Fruit fly (Drosophila melanogaster) whole organism, prepupa: ENCODE measurements around the gene Bub3.

ENCODE experiments used
- Blimp-1 ChIP-seq: fragments of 200-800 bp; sonication (Bioruptor generic); optimal IDR thresholded peaks from 3 replicates; lab custom pipeline; 2017; ENCODE audit warnings: missing biosample characterization, missing genetic modification characterization, mild to moderate bottlenecking, moderate library complexity, missing genetic modification reagents
- CG10631 ChIP-seq: fragments of 200-800 bp; sonication (Bioruptor generic); optimal IDR thresholded peaks from 2 replicates; lab custom pipeline; 2016; ENCODE audit warnings: missing biosample characterization, missing genetic modification characterization
- CG10669 ChIP-seq: fragments of 200-800 bp; sonication (Bioruptor generic); optimal IDR thresholded peaks from 3 replicates; lab custom pipeline; 2018; ENCODE audit warnings: missing biosample characterization, mild to moderate bottlenecking, missing genetic modification characterization, moderate library complexity
- CG11762 ChIP-seq: fragments of 200-800 bp; sonication (Bioruptor generic); optimal IDR thresholded peaks from 3 replicates; lab custom pipeline; 2016; ENCODE audit warnings: missing biosample characterization, missing genetic modification characterization; ENCODE audit not compliant: insufficient read depth
- CG11902 ChIP-seq: fragments of 200-800 bp; sonication (Bioruptor generic); optimal IDR thresholded peaks from 3 replicates; lab custom pipeline; 2016; ENCODE audit warnings: missing biosample characterization, missing genetic modification characterization
- CG15336 ChIP-seq: fragments of 200-800 bp; sonication (Bioruptor generic); IDR thresholded peaks from 2 replicates; pipeline ENCODE4 v1.3.6; 2022; ENCODE audit warnings: missing biosample characterization, missing genetic modification characterization
- CG32006 ChIP-seq: fragments of 200-800 bp; sonication (Bioruptor generic); optimal IDR thresholded peaks from 3 replicates; lab custom pipeline; 2017; ENCODE audit warnings: missing biosample characterization, mild to moderate bottlenecking, missing genetic modification characterization
- CG34406 ChIP-seq: fragments of 200-800 bp; sonication (Bioruptor generic); optimal IDR thresholded peaks from 3 replicates; lab custom pipeline; 2016; ENCODE audit warnings: missing biosample characterization, missing genetic modification characterization
- CG3919 ChIP-seq: fragments of 200-800 bp; sonication (Bioruptor generic); optimal IDR thresholded peaks from 3 replicates; lab custom pipeline; 2016; ENCODE audit warnings: missing biosample characterization, missing genetic modification characterization
- CG4318 ChIP-seq: fragments of 200-800 bp; sonication (Bioruptor generic); optimal IDR thresholded peaks from 3 replicates; lab custom pipeline; 2017; ENCODE audit warnings: missing biosample characterization, mild to moderate bottlenecking, missing genetic modification characterization
- CG6163 ChIP-seq: fragments of 200-800 bp; sonication (Bioruptor generic); IDR thresholded peaks from 3 replicates; pipeline ENCODE4 v1.3.6; 2022; ENCODE audit warnings: missing biosample characterization, missing genetic modification characterization
- CG6276 ChIP-seq: fragments of 200-800 bp; sonication (Bioruptor generic); optimal IDR thresholded peaks from 2 replicates; lab custom pipeline; 2017; ENCODE audit warnings: missing biosample characterization, mild to moderate bottlenecking, missing genetic modification characterization
- CG6808 ChIP-seq: fragments of 200-800 bp; sonication (Bioruptor generic); optimal IDR thresholded peaks from 3 replicates; lab custom pipeline; 2017; ENCODE audit warnings: missing biosample characterization, missing genetic modification characterization, mild to moderate bottlenecking, moderate library complexity, missing genetic modification reagents
- CG6854 ChIP-seq: fragments of 200-800 bp; sonication (Bioruptor generic); optimal IDR thresholded peaks from 2 replicates; lab custom pipeline; 2017; ENCODE audit warnings: missing biosample characterization, mild to moderate bottlenecking, missing genetic modification characterization
- CG7368 ChIP-seq: fragments of 200-800 bp; sonication (Bioruptor generic); optimal IDR thresholded peaks from 3 replicates; lab custom pipeline; 2016; ENCODE audit warnings: missing biosample characterization, missing genetic modification characterization
- CG8119 ChIP-seq: fragments of 200-800 bp; sonication (Bioruptor generic); IDR thresholded peaks from 3 replicates; pipeline ENCODE4 v1.3.6; 2022; ENCODE audit warnings: missing biosample characterization, missing genetic modification characterization
- CG8632 ChIP-seq: fragments of 200-800 bp; sonication (Bioruptor generic); optimal IDR thresholded peaks from 3 replicates; lab custom pipeline; 2016; ENCODE audit warnings: missing biosample characterization, missing genetic modification characterization
- Eip78C ChIP-seq: fragments of 200-800 bp; sonication (Bioruptor generic); peaks from one replicate; lab custom pipeline; 2016; ENCODE audit warnings: missing biosample characterization, missing genetic modification characterization
- Ets21C ChIP-seq: fragments of 200-800 bp; sonication (Bioruptor generic); optimal IDR thresholded peaks from 3 replicates; lab custom pipeline; 2016; ENCODE audit warnings: missing biosample characterization, missing genetic modification characterization
- Ets96B ChIP-seq: fragments of 200-800 bp; optimal IDR thresholded peaks from 2 replicates; lab custom pipeline; 2019; ENCODE audit warnings: missing biosample characterization, mild to moderate bottlenecking, missing genetic modification characterization, moderate library complexity
- Hr4 ChIP-seq: fragments of 200-800 bp; sonication (Bioruptor generic); optimal IDR thresholded peaks from 3 replicates; lab custom pipeline; 2016; ENCODE audit warnings: missing biosample characterization, missing genetic modification characterization
- Lpt ChIP-seq: fragments of 200-800 bp; sonication (Bioruptor generic); optimal IDR thresholded peaks from 3 replicates; lab custom pipeline; 2016; ENCODE audit warnings: missing biosample characterization, missing genetic modification characterization
- Met ChIP-seq: fragments of 200-800 bp; sonication (Bioruptor generic); optimal IDR thresholded peaks from 3 replicates; lab custom pipeline; 2016; ENCODE audit warnings: missing biosample characterization, missing genetic modification characterization
- OdsH ChIP-seq: fragments of 200-800 bp; sonication (Bioruptor generic); optimal IDR thresholded peaks from 3 replicates; lab custom pipeline; 2016; ENCODE audit warnings: missing biosample characterization, missing genetic modification characterization
- Sox102F ChIP-seq: fragments of 200-800 bp; sonication (Bioruptor generic); optimal IDR thresholded peaks from 2 replicates; lab custom pipeline; 2016; ENCODE audit warnings: missing biosample characterization, mild to moderate bottlenecking, missing genetic modification characterization
- Sox15 ChIP-seq: fragments of 200-800 bp; sonication (Bioruptor generic); optimal IDR thresholded peaks from 3 replicates; lab custom pipeline; 2016; ENCODE audit warnings: missing biosample characterization, missing genetic modification characterization
- achi ChIP-seq: fragments of 200-800 bp; sonication (Bioruptor generic); optimal IDR thresholded peaks from 3 replicates; lab custom pipeline; 2016; ENCODE audit warnings: missing biosample characterization, missing genetic modification characterization
- acj6 ChIP-seq: fragments of 200-800 bp; sonication (Bioruptor generic); optimal IDR thresholded peaks from 3 replicates; lab custom pipeline; 2016; ENCODE audit warnings: missing biosample characterization, missing genetic modification characterization
- cyc ChIP-seq: fragments of 200-800 bp; sonication (Bioruptor generic); optimal IDR thresholded peaks from 3 replicates; lab custom pipeline; 2016; ENCODE audit warnings: missing biosample characterization, missing genetic modification characterization
- dsx ChIP-seq: fragments of 200-800 bp; optimal IDR thresholded peaks from 3 replicates; lab custom pipeline; 2019; ENCODE audit warnings: missing biosample characterization, mild to moderate bottlenecking, missing genetic modification characterization, moderate library complexity; ENCODE audit not compliant: poor library complexity, severe bottlenecking
- eg ChIP-seq: fragments of 200-800 bp; sonication (Bioruptor generic); IDR thresholded peaks from 3 replicates; pipeline ENCODE4 v1.3.6; 2022; ENCODE audit warnings: missing biosample characterization, missing genetic modification characterization
- esn ChIP-seq: fragments of 200-800 bp; sonication (Bioruptor generic); optimal IDR thresholded peaks from 2 replicates; lab custom pipeline; 2016; ENCODE audit warnings: missing biosample characterization, mild to moderate bottlenecking, missing genetic modification characterization, moderate library complexity
- fd59A ChIP-seq: fragments of 200-800 bp; sonication (Bioruptor generic); optimal IDR thresholded peaks from 2 replicates; lab custom pipeline; 2017; ENCODE audit warnings: missing biosample characterization, mild to moderate bottlenecking, missing genetic modification characterization, missing genetic modification reagents
- fd85E ChIP-seq: fragments of 200-800 bp; sonication (Bioruptor generic); optimal IDR thresholded peaks from 3 replicates; lab custom pipeline; 2016; ENCODE audit warnings: missing biosample characterization, missing genetic modification characterization
- fkh ChIP-seq: fragments of 200-800 bp; sonication (Bioruptor generic); optimal IDR thresholded peaks from 3 replicates; lab custom pipeline; 2017; ENCODE audit warnings: missing biosample characterization, mild to moderate bottlenecking, missing genetic modification characterization, moderate library complexity
- salr ChIP-seq, 2 experiments: fragments of 200-800 bp; sonication (Bioruptor generic); optimal IDR thresholded peaks; 3 replicates each; lab custom pipeline; 2016 to 2018; ENCODE audit warnings: missing biosample characterization in 2 of 2, missing genetic modification characterization in 2 of 2, mild to moderate bottlenecking in 1 of 2
- ss ChIP-seq, 2 experiments: fragments of 200-800 bp; sonication (Bioruptor generic); optimal IDR thresholded peaks; 2 replicates in 1 of 2; 3 replicates in 1 of 2; lab custom pipeline; 2017 to 2018; ENCODE audit warnings: mild to moderate bottlenecking in 2 of 2, missing biosample characterization in 2 of 2, missing genetic modification characterization in 2 of 2, moderate library complexity in 1 of 2
- svp ChIP-seq: fragments of 200-800 bp; sonication (Bioruptor generic); peaks from one replicate; lab custom pipeline; 2016; ENCODE audit warnings: missing biosample characterization, missing genetic modification characterization
- topi ChIP-seq: fragments of 200-800 bp; sonication (Bioruptor generic); optimal IDR thresholded peaks from 3 replicates; lab custom pipeline; 2016; ENCODE audit warnings: missing biosample characterization, missing genetic modification characterization
- vri ChIP-seq: fragments of 200-800 bp; sonication (Bioruptor generic); optimal IDR thresholded peaks from 3 replicates; lab custom pipeline; 2016; ENCODE audit warnings: missing biosample characterization, mild to moderate bottlenecking, missing genetic modification characterization

Bub3 gene

DNA sequence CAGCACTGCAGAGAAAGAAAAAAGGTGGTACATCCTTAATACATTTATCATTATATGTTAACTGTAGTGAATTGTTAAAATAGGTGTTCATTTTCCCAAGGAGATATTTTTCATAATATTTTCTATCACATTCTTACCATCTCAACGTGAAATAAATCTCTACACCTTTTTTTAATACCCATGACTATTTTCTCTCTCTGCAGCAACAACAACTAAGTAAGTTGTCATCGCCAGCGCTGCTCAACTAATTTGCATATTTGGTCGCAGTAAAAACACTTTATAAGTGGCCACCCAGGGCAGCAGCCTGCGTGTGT, 15.3 kb upstream of the Bub3 start (continued):
- TF ChIP-seq achi (GFP tag; lab: Kevin White, UChicago) (peak; percentile 54), salr (GFP tag; optimal IDR thresholded peaks at IDR 0.05; lab: Kevin White, UChicago) (peak in 1 of 2 experiments; percentile 37), OdsH (peak; percentile 41), cyc (GFP tag; lab: Kevin White, UChicago) (peak; percentile 30), CG6854 (GFP tag; lab: Kevin White, UChicago) (no peak), CG3919 (GFP tag; lab: Kevin White, UChicago) (peak; percentile 61), svp (peak; percentile 13), CG6276 (GFP tag; lab: Kevin White, UChicago) (peak; percentile 36), Ets96B (tag; lab: Kevin White, UChicago) (peak; percentile 71), CG8119 (GFP tag; lab: Robert Waterston, UW) (peak; percentile 49; the same call in 2 of the 3 replicates), fd59A (GFP tag; lab: Kevin White, UChicago) (peak; percentile 55), CG10669 (GFP tag; lab: Kevin White, UChicago) (peak; percentile 62), acj6 (peak; percentile 35), CG11762 (GFP tag; lab: Kevin White, UChicago) (no peak), CG10631 (GFP tag; lab: Kevin White, UChicago) (peak; percentile 35), CG34406 (GFP tag; lab: Kevin White, UChicago) (peak; percentile 6), CG15336 (GFP tag; lab: Robert Waterston, UW) (peak; percentile 46), Met (GFP tag; lab: Kevin White, UChicago) (peak; percentile 49), Lpt (GFP tag; lab: Kevin White, UChicago) (no peak), CG6163 (GFP tag; lab: Robert Waterston, UW) (peak; percentile 63; the same call in 2 of the 3 replicates)

DNA sequence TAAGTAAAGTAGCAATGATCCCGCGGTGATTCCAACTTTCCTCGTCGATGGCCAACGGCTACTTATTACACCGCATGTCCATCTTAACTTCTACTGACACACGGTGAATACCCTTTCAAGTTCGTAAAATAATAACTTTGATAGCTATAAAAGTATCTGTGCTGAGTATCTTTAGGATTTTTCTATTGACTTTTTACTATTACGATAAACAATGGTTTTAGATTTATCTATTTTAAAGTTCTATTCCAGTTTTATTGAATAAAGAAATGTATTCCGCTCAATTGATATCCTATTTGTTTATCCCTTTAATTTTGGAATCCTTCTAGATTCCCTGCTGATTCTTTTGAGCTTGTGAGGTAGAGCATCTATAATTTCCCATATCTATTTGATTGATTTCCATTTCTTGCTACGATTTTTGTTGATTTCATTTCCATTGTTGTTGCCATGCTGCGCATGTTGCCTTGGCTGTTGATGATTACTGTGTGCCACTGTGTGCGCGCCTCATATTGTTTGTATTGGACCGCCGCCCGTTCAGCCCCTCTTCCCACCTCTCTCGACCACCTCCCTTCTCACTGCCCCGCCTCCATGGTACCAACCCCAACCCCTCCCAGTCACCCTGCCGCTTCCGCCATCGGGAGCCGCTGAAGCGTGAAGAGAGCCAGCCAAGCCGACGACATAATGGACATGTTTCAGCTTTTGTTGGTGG, 14.8 kb upstream of the Bub3 start:
- TF ChIP-seq dsx (peak; percentile 38), CG4318 (no peak), CG32006 (peak; percentile 12), fkh (GFP tag; lab: Kevin White, UChicago) (peak; percentile 5), Hr4 (GFP tag; lab: Kevin White, UChicago) (no peak), svp (peak; percentile 78), Eip78C (peak; percentile 52)

DNA sequence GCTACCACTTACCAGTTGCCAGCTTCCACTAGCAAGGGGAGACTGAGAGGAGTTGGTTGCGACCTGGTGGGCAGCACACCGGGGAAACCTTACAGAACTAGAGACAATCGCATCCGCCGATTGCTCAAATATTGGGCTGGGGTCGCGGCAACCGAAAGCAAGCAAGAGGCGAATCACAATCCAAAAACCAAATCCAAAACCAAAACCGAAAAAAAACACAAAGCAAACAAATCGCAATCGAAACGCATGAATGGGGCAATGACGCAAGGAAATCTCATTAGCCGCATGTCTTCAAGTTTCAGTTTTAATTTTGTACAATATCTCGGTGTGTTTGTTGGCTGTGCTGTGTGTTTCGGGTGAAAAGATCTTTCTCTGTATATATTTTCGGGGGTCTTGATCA, 14.0 kb upstream of the Bub3 start, which contains the start of gene Obp99c:
TSS of gene Obp99c (minus strand) at position 101 of the 400 bp plus-strand sequence.
- TF ChIP-seq CG10669 (GFP tag; lab: Kevin White, UChicago) (no peak), salr (GFP tag; optimal IDR thresholded peaks at IDR 0.05; lab: Kevin White, UChicago) (no peak), CG7368 (GFP tag; lab: Kevin White, UChicago) (no peak), CG6808 (GFP tag; lab: Kevin White, UChicago) (no peak), svp (no peak)

- no peak for TF ChIP-seq CG6808 (GFP tag; lab: Kevin White, UChicago)
- no peak for TF ChIP-seq Sox102F (GFP tag; lab: Kevin White, UChicago)
- TF ChIP-seq CG34406 (GFP tag; lab: Kevin White, UChicago), result no peak
- no peak for TF ChIP-seq Met (GFP tag; lab: Kevin White, UChicago)
- peak; percentile 60 for TF ChIP-seq Eip78C
- no peak for TF ChIP-seq Blimp-1 (GFP tag; lab: Kevin White, UChicago)
- TF ChIP-seq svp, result peak; percentile 96
- TF ChIP-seq, all 60 proteins: peak for 2
These were observed 11.5 kb upstream of the Bub3 start for dm6 chr3R:29686698-29687097.

DNA sequence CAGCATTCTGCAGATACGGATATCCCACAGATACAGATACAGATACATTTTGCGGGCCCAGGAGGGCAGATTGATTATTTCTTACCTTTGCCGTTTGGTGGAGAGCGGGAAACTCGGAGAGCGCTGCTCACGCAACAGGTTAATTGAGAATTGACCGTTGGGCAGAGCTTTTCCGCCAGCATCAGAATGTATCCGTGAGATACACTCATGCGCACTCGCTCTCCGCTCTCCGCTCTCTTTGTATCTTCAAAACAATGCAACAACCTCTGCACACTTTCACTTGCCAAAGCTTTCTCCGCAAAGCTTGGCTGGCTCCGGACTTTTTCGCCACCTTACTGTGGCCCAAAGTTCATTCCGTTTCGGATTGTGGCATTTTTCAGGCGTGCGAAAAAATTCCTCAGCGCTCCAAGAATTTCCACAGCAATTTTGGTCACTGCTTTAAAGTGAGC, 7.0 kb upstream of the Bub3 start, which contains the start of the genes CG7582 and Gycalpha99B:
TSS of gene CG7582 (minus strand) at position 127 of the 449 bp plus-strand sequence.
TSS of gene Gycalpha99B (plus strand) at position 352 of the 449 bp plus-strand sequence.
- TF ChIP-seq CG11902 (GFP tag; lab: Kevin White, UChicago) (no peak), CG4318 (no peak), CG10631 (GFP tag; lab: Kevin White, UChicago) (no peak), fd85E (peak; percentile 5), CG11762 (GFP tag; lab: Kevin White, UChicago) (no peak), Blimp-1 (GFP tag; lab: Kevin White, UChicago) (peak; percentile 99), acj6 (no peak), esn (no peak), topi (GFP tag; lab: Kevin White, UChicago) (no peak), CG34406 (GFP tag; lab: Kevin White, UChicago) (no peak), Sox15 (GFP tag; lab: Kevin White, UChicago) (no peak), vri (GFP tag; lab: Kevin White, UChicago) (no peak), salr (GFP tag; optimal IDR thresholded peaks at IDR 0.05; lab: Kevin White, UChicago) (no peak), ss (GFP tag; optimal IDR thresholded peaks at IDR 0.05; lab: Kevin White, UChicago) (no peak), CG3919 (GFP tag; lab: Kevin White, UChicago) (peak; percentile 28), achi (GFP tag; lab: Kevin White, UChicago) (no peak), CG8632 (GFP tag; lab: Kevin White, UChicago) (no peak), cyc (GFP tag; lab: Kevin White, UChicago) (no peak), OdsH (no peak), eg (GFP tag; lab: Robert Waterston, UW) (peak; percentile 14; the same call in 1 of the 3 replicates), CG7368 (GFP tag; lab: Kevin White, UChicago) (no peak), Ets21C (GFP tag; lab: Kevin White, UChicago) (no peak)
